Worm (Caenorhabditis elegans) whole organism, midembryonic: ENCODE data around the gene T01B11.1.

ENCODE experiments used
- T22C8.4 ChIP-seq: fragments of 200-800 bp; sonication (Bioruptor generic); IDR thresholded peaks from 2 replicates; pipeline ENCODE4 v1.3.6; 2022; ENCODE audit warnings: missing genetic modification characterization, missing compliant biosample characterization
- cog-1 ChIP-seq: sonication (generic microtip); optimal IDR thresholded peaks from 2 replicates; lab custom pipeline; 2016; ENCODE audit warnings: missing genetic modification characterization, missing compliant biosample characterization
- flt-1 ChIP-seq: fragments of 200-800 bp; sonication (Bioruptor generic); IDR thresholded peaks from 2 replicates; pipeline ENCODE4 v1.3.6; 2022; ENCODE audit warnings: missing genetic modification characterization, missing compliant biosample characterization
- ref-1 ChIP-seq: fragments of 200-800 bp; sonication (Bioruptor generic); conservative IDR thresholded peaks from 2 replicates; pipeline ENCODE4 v1.3.6; 2022; ENCODE audit warnings: missing genetic modification reagents, missing genetic modification characterization, missing compliant biosample characterization
- tab-1 ChIP-seq: fragments of 200-800 bp; sonication (Bioruptor generic); IDR thresholded peaks from 2 replicates; pipeline ENCODE4 v1.3.6; 2022; ENCODE audit warnings: missing genetic modification characterization, missing compliant biosample characterization
- ztf-29 ChIP-seq: fragments of 200-800 bp; sonication (Bioruptor generic); IDR thresholded peaks from 2 replicates; pipeline ENCODE4 v1.3.6; 2022; ENCODE audit warnings: missing genetic modification reagents, missing genetic modification characterization, missing compliant biosample characterization

- TF ChIP-seq flt-1 (GFP tag; lab: Robert Waterston, UW) (no peak), ztf-29 (no peak), tab-1 (GFP tag; lab: Robert Waterston, UW) (no peak), ref-1 (GFP tag; lab: Robert Waterston, UW) (no peak), cog-1 (tag; lab: Kevin White, UChicago) (no peak), T22C8.4 (GFP tag; lab: Robert Waterston, UW) (no peak)
Measured at ce11 chrIV:8462376-8462775, 15.4 kb downstream of the T01B11.1 start.
